Fruit fly (Drosophila melanogaster): ENCODE results near the gene Cpr35B.

- TF ChIP-seq CG8478 (optimal IDR thresholded peaks at IDR 0.05), result no peak
- TF ChIP-seq CTCF (optimal IDR thresholded peaks at IDR 0.05), result no peak
These were observed 2.8 kb downstream of the Cpr35B start for dm6 chr2L:14422029-14422831.
